Worm (Caenorhabditis elegans) whole organism, L2 larva: Measurements from ENCODE around the gene T25D1.3.

Source experiments
- C34F6.9 ChIP-seq: fragments of 150-350 bp; optimal IDR thresholded peaks from 2 replicates; lab custom pipeline; 2014; ENCODE audit warnings: missing biosample characterization, missing genetic modification characterization
- F13H6.1 ChIP-seq: sonication (generic microtip); optimal IDR thresholded peaks from 2 replicates; lab custom pipeline; 2016; ENCODE audit warnings: missing genetic modification characterization, missing compliant biosample characterization
- R02D3.7 ChIP-seq: fragments of 150-350 bp; optimal IDR thresholded peaks from 2 replicates; lab custom pipeline; 2014; ENCODE audit warnings: missing biosample characterization, missing genetic modification characterization
- ZK546.5 ChIP-seq: sonication (generic microtip); optimal IDR thresholded peaks from 2 replicates; lab custom pipeline; 2017; ENCODE audit warnings: missing biosample characterization, missing genetic modification characterization
- aly-2 ChIP-seq: fragments of 150-350 bp; optimal IDR thresholded peaks from 2 replicates; lab custom pipeline; 2014; ENCODE audit warnings: missing biosample characterization, missing genetic modification characterization
- ama-1 ChIP-seq: fragments of 150-350 bp; optimal IDR thresholded peaks from 2 replicates; lab custom pipeline; 2018; ENCODE audit warnings: inconsistent platforms
- blmp-1 ChIP-seq: sonication (generic microtip); optimal IDR thresholded peaks from 2 replicates; lab custom pipeline; 2017; ENCODE audit warnings: missing genetic modification characterization, mild to moderate bottlenecking, missing compliant biosample characterization, antibody characterized with exemption, moderate library complexity; ENCODE audit not compliant: insufficient read depth
- ceh-16 ChIP-seq: fragments of 150-350 bp; optimal IDR thresholded peaks from 2 replicates; lab custom pipeline; 2014; ENCODE audit warnings: missing biosample characterization, missing genetic modification characterization
- ceh-82 ChIP-seq: fragments of 150-350 bp; optimal IDR thresholded peaks from 2 replicates; lab custom pipeline; 2014; ENCODE audit warnings: missing biosample characterization, missing genetic modification characterization
- crh-2 ChIP-seq: sonication (generic microtip); optimal IDR thresholded peaks from 2 replicates; lab custom pipeline; 2017; ENCODE audit warnings: missing biosample characterization, missing genetic modification characterization
- dmd-4 ChIP-seq: sonication (generic microtip); optimal IDR thresholded peaks from 2 replicates; lab custom pipeline; 2017; ENCODE audit warnings: missing biosample characterization, missing genetic modification characterization
- egl-27 ChIP-seq: sonication (generic microtip); optimal IDR thresholded peaks from 3 replicates; lab custom pipeline; 2017; ENCODE audit warnings: missing biosample characterization, missing genetic modification reagents, missing genetic modification characterization
- elt-1 ChIP-seq: fragments of 150-350 bp; optimal IDR thresholded peaks from 2 replicates; lab custom pipeline; 2014; ENCODE audit warnings: missing biosample characterization, missing genetic modification characterization
- elt-3 ChIP-seq: sonication (generic microtip); optimal IDR thresholded peaks from 2 replicates; lab custom pipeline; 2017; ENCODE audit warnings: missing biosample characterization, missing genetic modification characterization
- fos-1 ChIP-seq: fragments of 150-350 bp; optimal IDR thresholded peaks from 2 replicates; lab custom pipeline; 2014; ENCODE audit warnings: missing biosample characterization, missing genetic modification characterization
- gmeb-1 ChIP-seq: fragments of 150-350 bp; optimal IDR thresholded peaks from 2 replicates; lab custom pipeline; 2014; ENCODE audit warnings: missing biosample characterization, missing genetic modification characterization
- lin-13 ChIP-seq: fragments of 150-350 bp; optimal IDR thresholded peaks from 2 replicates; lab custom pipeline; 2014; ENCODE audit warnings: missing biosample characterization, missing genetic modification reagents, missing genetic modification characterization
- lin-39 ChIP-seq: fragments of 150-350 bp; optimal IDR thresholded peaks from 2 replicates; lab custom pipeline; 2014; ENCODE audit warnings: missing biosample characterization, missing genetic modification reagents, missing genetic modification characterization
- lsy-2 ChIP-seq, 2 experiments: fragments of 150-350 bp in 1 of 2; sonication (generic microtip) in 1 of 2; optimal IDR thresholded peaks; 2 replicates each; lab custom pipeline; 2014 to 2017; ENCODE audit warnings: missing biosample characterization in 2 of 2, missing genetic modification characterization in 2 of 2
- mab-5 ChIP-seq: fragments of 150-350 bp; optimal IDR thresholded peaks from 2 replicates; lab custom pipeline; 2014; ENCODE audit warnings: missing biosample characterization, missing genetic modification characterization
- mbf-1 ChIP-seq: sonication (generic microtip); optimal IDR thresholded peaks from 2 replicates; lab custom pipeline; 2017; ENCODE audit warnings: missing biosample characterization, missing genetic modification characterization
- mdl-1 ChIP-seq, 2 experiments: fragments of 150-350 bp in 1 of 2; sonication (generic microtip) in 1 of 2; optimal IDR thresholded peaks; 2 replicates each; lab custom pipeline; 2017; ENCODE audit warnings: missing biosample characterization in 2 of 2, missing genetic modification characterization in 2 of 2
- nhr-10 ChIP-seq: sonication (generic microtip); optimal IDR thresholded peaks from 2 replicates; lab custom pipeline; 2017; ENCODE audit warnings: missing biosample characterization, missing genetic modification characterization
- nhr-11 ChIP-seq: fragments of 150-350 bp; optimal IDR thresholded peaks from 2 replicates; lab custom pipeline; 2014; ENCODE audit warnings: missing biosample characterization, missing genetic modification characterization
- nhr-12 ChIP-seq: fragments of 150-350 bp; optimal IDR thresholded peaks from 2 replicates; lab custom pipeline; 2014; ENCODE audit warnings: missing biosample characterization, missing genetic modification characterization
- nhr-129 ChIP-seq: fragments of 150-350 bp; optimal IDR thresholded peaks from 2 replicates; lab custom pipeline; 2014; ENCODE audit warnings: missing biosample characterization, missing genetic modification characterization
- nhr-21 ChIP-seq: fragments of 150-350 bp; optimal IDR thresholded peaks from 2 replicates; lab custom pipeline; 2014; ENCODE audit warnings: missing biosample characterization, missing genetic modification characterization
- nhr-6 ChIP-seq: fragments of 150-350 bp; optimal IDR thresholded peaks from 2 replicates; lab custom pipeline; 2014; ENCODE audit warnings: missing biosample characterization, missing genetic modification characterization
- peb-1 ChIP-seq: fragments of 150-350 bp; optimal IDR thresholded peaks from 2 replicates; lab custom pipeline; 2014; ENCODE audit warnings: missing biosample characterization, missing genetic modification characterization
- sem-4 ChIP-seq: fragments of 150-350 bp; optimal IDR thresholded peaks from 2 replicates; lab custom pipeline; 2014; ENCODE audit warnings: missing biosample characterization, missing genetic modification reagents, missing genetic modification characterization
- skn-1 ChIP-seq: sonication (generic microtip); optimal IDR thresholded peaks from 2 replicates; lab custom pipeline; 2017; ENCODE audit warnings: missing biosample characterization, missing genetic modification characterization
- sma-3 ChIP-seq: sonication (generic microtip); optimal IDR thresholded peaks from 2 replicates; lab custom pipeline; 2016; ENCODE audit warnings: missing genetic modification reagents, missing genetic modification characterization, missing compliant biosample characterization
- sma-9 ChIP-seq, 2 experiments: fragments of 150-350 bp in 1 of 2; sonication (generic microtip) in 1 of 2; optimal IDR thresholded peaks; 2 replicates each; lab custom pipeline; 2014 to 2016; ENCODE audit warnings: missing genetic modification characterization in 2 of 2, mild to moderate bottlenecking in 1 of 2, missing biosample characterization in 1 of 2, missing compliant biosample characterization in 1 of 2, missing genetic modification reagents in 1 of 2, moderate library complexity in 1 of 2
- snpc-4 ChIP-seq: fragments of 150-350 bp; optimal IDR thresholded peaks from 2 replicates; lab custom pipeline; 2014; ENCODE audit warnings: missing biosample characterization, missing genetic modification characterization
- unc-39 ChIP-seq: fragments of 150-350 bp; optimal IDR thresholded peaks from 2 replicates; lab custom pipeline; 2014; ENCODE audit warnings: missing biosample characterization, missing genetic modification characterization
- unc-55 ChIP-seq: fragments of 150-350 bp; sonication (generic microtip); optimal IDR thresholded peaks from 3 replicates; lab custom pipeline; 2014; ENCODE audit warnings: missing biosample characterization, missing genetic modification reagents, missing genetic modification characterization
- unc-62 ChIP-seq: fragments of 150-350 bp; optimal IDR thresholded peaks from 2 replicates; lab custom pipeline; 2014; ENCODE audit warnings: missing biosample characterization, missing genetic modification reagents, missing genetic modification characterization
- zag-1 ChIP-seq: fragments of 150-350 bp; optimal IDR thresholded peaks from 2 replicates; lab custom pipeline; 2014; ENCODE audit warnings: missing biosample characterization, missing genetic modification characterization
- ztf-1 ChIP-seq: fragments of 200-800 bp; sonication (Bioruptor generic); conservative IDR thresholded peaks from 2 replicates; pipeline ENCODE4 v1.3.6; 2022; ENCODE audit warnings: missing genetic modification characterization, missing compliant biosample characterization
- ztf-11 ChIP-seq: sonication (generic microtip); optimal IDR thresholded peaks from 2 replicates; lab custom pipeline; 2017; ENCODE audit warnings: missing biosample characterization, missing genetic modification characterization
- ztf-4 ChIP-seq: fragments of 150-350 bp; optimal IDR thresholded peaks from 2 replicates; lab custom pipeline; 2014; ENCODE audit warnings: missing biosample characterization, missing genetic modification characterization

The T25D1.3 gene

ce11 chrX:16550551-16550950 lies 45.1 kb downstream of the T25D1.3 start:
- TF ChIP-seq F13H6.1, result no peak
- TF ChIP-seq zag-1 (tag; lab: Kevin White, UChicago), result no peak
- TF ChIP-seq fos-1 (tag; lab: Kevin White, UChicago), result peak; percentile 50
- peak; percentile 54 for TF ChIP-seq sma-9 (GFP tag; optimal IDR thresholded peaks at IDR 0.05; lab: Kevin White, UChicago)
- TF ChIP-seq sma-9 (tag; optimal IDR thresholded peaks at IDR 0.05; lab: Kevin White, UChicago), result no peak
- TF ChIP-seq blmp-1 (tag; lab: Kevin White, UChicago), result no peak
- peak; percentile 35 for TF ChIP-seq crh-2

- no peak for TF ChIP-seq sem-4 (tag; lab: Kevin White, UChicago)
- no peak for TF ChIP-seq nhr-12 (tag; lab: Kevin White, UChicago)
- TF ChIP-seq dmd-4, result no peak
- no peak for TF ChIP-seq crh-2
- TF ChIP-seq fos-1 (tag; lab: Kevin White, UChicago), result peak; percentile 32
- peak; percentile 40 for TF ChIP-seq gmeb-1
- TF ChIP-seq ama-1 (lab: Kevin White, UChicago), result no peak
- no peak for TF ChIP-seq nhr-10 (tag; lab: Kevin White, UChicago)
- no peak for TF ChIP-seq elt-3 (tag; lab: Kevin White, UChicago)
- no peak for TF ChIP-seq snpc-4
- TF ChIP-seq R02D3.7 (tag; lab: Kevin White, UChicago), result no peak
- peak; percentile 11 for TF ChIP-seq sma-9 (GFP tag; optimal IDR thresholded peaks at IDR 0.05; lab: Kevin White, UChicago)
- no peak for TF ChIP-seq sma-9 (tag; optimal IDR thresholded peaks at IDR 0.05; lab: Kevin White, UChicago)
- no peak for TF ChIP-seq peb-1 (tag; lab: Kevin White, UChicago)
- TF ChIP-seq nhr-129 (tag; lab: Kevin White, UChicago), result peak; percentile 41
- TF ChIP-seq unc-39 (tag; lab: Kevin White, UChicago), result no peak
- no peak for TF ChIP-seq ZK546.5 (tag; lab: Kevin White, UChicago)
- no peak for TF ChIP-seq blmp-1 (tag; lab: Kevin White, UChicago)
- TF ChIP-seq elt-1 (tag; lab: Kevin White, UChicago), result no peak
- no peak for TF ChIP-seq mbf-1 (tag; lab: Kevin White, UChicago)
- no peak for TF ChIP-seq aly-2 (tag; lab: Kevin White, UChicago)
- no peak for TF ChIP-seq ztf-11 (tag; lab: Kevin White, UChicago)
- TF ChIP-seq sma-3 (GFP tag; lab: Kevin White, UChicago), result peak; percentile 11
- peak; percentile 22 for TF ChIP-seq unc-55
- peak; percentile 28 for TF ChIP-seq C34F6.9 (tag; lab: Kevin White, UChicago)
- TF ChIP-seq nhr-11, result no peak
Observed at ce11 chrX:16551318-16551717, 45.9 kb downstream of the T25D1.3 start.

ce11 chrX:16553845-16554426 lies 48.5 kb downstream of the T25D1.3 start, which contains the start of gene K08B5.2:
K08B5.2 (minus strand) TSS chrX:16553887.
- TF ChIP-seq unc-55 (peak; percentile 56), F13H6.1 (peak; percentile 46), sma-3 (GFP tag; lab: Kevin White, UChicago) (no peak), nhr-129 (tag; lab: Kevin White, UChicago) (peak; percentile 52), C34F6.9 (tag; lab: Kevin White, UChicago) (peak; percentile 39), crh-2 (peak; percentile 18), gmeb-1 (no peak), lsy-2 (tag; optimal IDR thresholded peaks at IDR 0.05; lab: Kevin White, UChicago) (peak in 1 of 2 experiments; percentile 10), sma-9 (GFP tag; optimal IDR thresholded peaks at IDR 0.05; lab: Kevin White, UChicago) (peak; percentile 23), sma-9 (tag; optimal IDR thresholded peaks at IDR 0.05; lab: Kevin White, UChicago) (no peak), ztf-1 (GFP tag; lab: Robert Waterston, UW) (no peak)

- TF ChIP-seq lin-13 (GFP tag; lab: Kevin White, UChicago) (no peak), gmeb-1 (no peak), dmd-4 (no peak), mab-5 (tag; lab: Kevin White, UChicago) (no peak), nhr-129 (tag; lab: Kevin White, UChicago) (no peak), lsy-2 (tag; optimal IDR thresholded peaks at IDR 0.05; lab: Kevin White, UChicago) (no peak), sem-4 (tag; lab: Kevin White, UChicago) (no peak), ztf-4 (tag; lab: Kevin White, UChicago) (no peak), ceh-16 (tag; lab: Kevin White, UChicago) (peak; percentile 86), aly-2 (tag; lab: Kevin White, UChicago) (no peak), mdl-1 (tag; optimal IDR thresholded peaks at IDR 0.05; lab: Kevin White, UChicago) (no peak), sma-9 (GFP tag; optimal IDR thresholded peaks at IDR 0.05; lab: Kevin White, UChicago) (peak; percentile 70), sma-9 (tag; optimal IDR thresholded peaks at IDR 0.05; lab: Kevin White, UChicago) (no peak), zag-1 (tag; lab: Kevin White, UChicago) (no peak), unc-39 (tag; lab: Kevin White, UChicago) (no peak), snpc-4 (no peak), elt-1 (tag; lab: Kevin White, UChicago) (peak; percentile 83), nhr-10 (tag; lab: Kevin White, UChicago) (no peak), egl-27 (no peak), lin-39 (no peak), nhr-21 (no peak), mbf-1 (tag; lab: Kevin White, UChicago) (no peak), unc-62 (GFP tag; lab: Kevin White, UChicago) (no peak), crh-2 (no peak), ZK546.5 (tag; lab: Kevin White, UChicago) (no peak), peb-1 (tag; lab: Kevin White, UChicago) (no peak), nhr-6 (tag; lab: Kevin White, UChicago) (no peak), ceh-82 (tag; lab: Kevin White, UChicago) (no peak), ztf-11 (tag; lab: Kevin White, UChicago) (no peak), skn-1 (tag; lab: Kevin White, UChicago) (no peak), sma-3 (GFP tag; lab: Kevin White, UChicago) (peak; percentile 9), nhr-12 (tag; lab: Kevin White, UChicago) (no peak), C34F6.9 (tag; lab: Kevin White, UChicago) (no peak), elt-3 (tag; lab: Kevin White, UChicago) (no peak), R02D3.7 (tag; lab: Kevin White, UChicago) (no peak)
Observed at ce11 chrX:16555726-16556125, 50.3 kb downstream of the T25D1.3 start.
